Fruit fly (Drosophila melanogaster): ENCODE data around the gene CG42846.

Gene CG42846

DNA sequence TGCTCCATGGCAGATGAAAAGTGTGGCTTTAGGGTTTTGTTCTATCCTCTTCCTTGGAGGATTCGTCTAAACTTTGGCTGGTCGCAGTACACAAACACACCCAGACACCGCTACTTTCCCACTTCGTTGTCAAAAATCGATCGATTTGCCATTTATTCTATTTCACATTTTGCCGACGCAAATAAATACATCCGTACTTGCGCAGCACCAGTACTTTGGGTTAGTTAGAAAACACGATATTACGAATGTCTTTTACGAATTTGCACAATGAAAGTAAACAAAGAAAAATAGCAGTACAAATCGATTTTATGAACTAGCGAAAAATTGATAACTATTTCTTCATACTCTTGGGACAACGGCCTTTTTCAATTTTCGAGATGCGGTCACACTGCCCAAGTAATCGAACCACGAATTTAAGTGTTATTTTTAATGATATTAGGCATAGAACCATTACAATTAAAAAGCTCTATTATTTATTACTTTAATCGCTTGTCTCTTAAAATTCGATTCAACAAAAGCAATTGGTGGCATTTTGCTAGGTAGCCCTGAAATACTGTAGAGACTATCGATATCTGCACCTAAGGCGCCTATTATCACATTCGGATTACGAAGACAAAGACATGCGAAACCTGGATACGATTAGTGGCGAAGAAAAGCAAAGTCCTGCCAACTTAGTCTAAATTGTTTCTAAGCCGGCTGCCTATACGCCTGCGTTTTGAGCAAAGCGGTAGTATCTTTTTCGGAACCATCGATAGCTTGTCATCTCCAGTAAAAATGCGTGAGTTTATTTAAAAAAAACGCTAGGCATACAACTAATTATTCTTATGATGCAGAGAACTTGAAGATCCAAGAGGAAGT lies 26.4 kb upstream of the CG42846 start, which contains the start of the genes DIP2 and wac (continued):
- TF ChIP-seq Bdp1 (GFP tag; optimal IDR thresholded peaks at IDR 0.05) (peak; percentile 69), fu2 (GFP tag; optimal IDR thresholded peaks at IDR 0.05) (peak; percentile 78), Eip74EF (GFP tag; optimal IDR thresholded peaks at IDR 0.05) (no peak), Side (GFP tag; optimal IDR thresholded peaks at IDR 0.05) (peak; percentile 78), CG31365 (tag; optimal IDR thresholded peaks at IDR 0.05) (peak; percentile 53), CG6765 (GFP tag; optimal IDR thresholded peaks at IDR 0.05) (peak; percentile 42), abd-A (tag; optimal IDR thresholded peaks at IDR 0.05) (no peak), odd (GFP tag; optimal IDR thresholded peaks at IDR 0.05) (peak; percentile 51), CG3726 (GFP tag; IDR thresholded peaks at IDR 0.05) (no peak), CG1603 (tag; optimal IDR thresholded peaks at IDR 0.05) (peak; percentile 74), stwl (tag; optimal IDR thresholded peaks at IDR 0.05) (peak; percentile 79), CG11398 (GFP tag; optimal IDR thresholded peaks at IDR 0.05) (peak; percentile 72), CG32772 (GFP tag; IDR thresholded peaks at IDR 0.05) (peak; percentile 71), CG30020 (tag; optimal IDR thresholded peaks at IDR 0.05) (peak; percentile 73), zf30C (GFP tag; optimal IDR thresholded peaks at IDR 0.05) (no peak), NC2β (GFP tag; optimal IDR thresholded peaks at IDR 0.05) (peak; percentile 77), Neu2 (GFP tag; optimal IDR thresholded peaks at IDR 0.05; ENCODE audit: borderline replicate concordance) (peak; percentile 22), CG3163 (GFP tag; optimal IDR thresholded peaks at IDR 0.05) (peak; percentile 75), Hmr (GFP tag; optimal IDR thresholded peaks at IDR 0.05) (no peak), gcm2 (GFP tag; optimal IDR thresholded peaks at IDR 0.05) (peak; percentile 62), tin (GFP tag; optimal IDR thresholded peaks at IDR 0.05) (peak; percentile 86), D19A (tag; optimal IDR thresholded peaks at IDR 0.05) (peak; percentile 54), Vsx1 (GFP tag; optimal IDR thresholded peaks at IDR 0.05) (no peak), ham (GFP tag; IDR thresholded peaks at IDR 0.05) (peak; percentile 14; the same call in 1 of the 2 replicates), z (GFP tag; IDR thresholded peaks at IDR 0.05) (no peak), CG17385 (GFP tag; optimal IDR thresholded peaks at IDR 0.05) (peak; percentile 53), Lim3 (GFP tag; IDR thresholded peaks at IDR 0.05) (no peak), ftz-f1 (GFP tag; optimal IDR thresholded peaks at IDR 0.05) (peak; percentile 26), knrl (GFP tag; IDR thresholded peaks at IDR 0.05; ENCODE audit: partially characterized antibody) (peak; percentile 90), CoRest (tag; optimal IDR thresholded peaks at IDR 0.05) (peak; percentile 71), CG17612 (GFP tag; IDR thresholded peaks at IDR 0.05) (peak; percentile 36; the same call in 1 of the 2 replicates), eve (GFP tag; optimal IDR thresholded peaks at IDR 0.05) (no peak), CG10462 (GFP tag; optimal IDR thresholded peaks at IDR 0.05) (peak; percentile 41), CG8924 (tag; optimal IDR thresholded peaks at IDR 0.05) (peak; percentile 74), CG7987 (GFP tag; optimal IDR thresholded peaks at IDR 0.05) (peak; percentile 75), CG11560 (tag; IDR thresholded peaks at IDR 0.05) (peak; percentile 61; the same call in 2 of the 3 replicates), ind (GFP tag; optimal IDR thresholded peaks at IDR 0.05) (peak; percentile 83), CG30431 (GFP tag; optimal IDR thresholded peaks at IDR 0.05) (peak; percentile 14), CG30403 (GFP tag; optimal IDR thresholded peaks at IDR 0.05) (peak; percentile 83), CG18619 (GFP tag; optimal IDR thresholded peaks at IDR 0.05) (no peak), grau (tag; optimal IDR thresholded peaks at IDR 0.05) (peak; percentile 62), CG6683 (GFP tag; optimal IDR thresholded peaks at IDR 0.05) (peak; percentile 6), ewg (GFP tag; optimal IDR thresholded peaks at IDR 0.05) (peak; percentile 88), disco-r (GFP tag; optimal IDR thresholded peaks at IDR 0.05) (peak; percentile 52), Opbp (GFP tag; IDR thresholded peaks at IDR 0.05; ENCODE audit: partially characterized antibody) (peak; percentile 87), CG7963 (GFP tag; IDR thresholded peaks at IDR 0.05; ENCODE audit: partially characterized antibody) (peak; percentile 73), scrt (GFP tag; optimal IDR thresholded peaks at IDR 0.05) (no peak), H2.0 (GFP tag; IDR thresholded peaks at IDR 0.05) (peak; percentile 59; the same call in 1 of the 2 replicates)

Data from whole organism, embryonic.